Worm (Caenorhabditis elegans): Measurements from ENCODE around the gene srsx-21.

Gene srsx-21

ce11 chrV:9796002-9796401 lies 41.8 kb upstream of the srsx-21 start:
- TF ChIP-seq hrde-1 (tag; optimal IDR thresholded peaks at IDR 0.05; ENCODE audit: borderline replicate concordance) = no peak
- no peak for TF ChIP-seq aptf-2 (GFP tag; conservative IDR thresholded peaks at IDR 0.05)
- TF ChIP-seq F33H1.4 (GFP tag; IDR thresholded peaks at IDR 0.05) = no peak
- no peak for TF ChIP-seq chd-7 (tag; optimal IDR thresholded peaks at IDR 0.05)
- no peak for TF ChIP-seq madf-10 (tag; optimal IDR thresholded peaks at IDR 0.05)
- TF ChIP-seq Y53F4B.3 (GFP tag; IDR thresholded peaks at IDR 0.05) = no peak
- no peak for TF ChIP-seq snpc-1.1 (tag; optimal IDR thresholded peaks at IDR 0.05; ENCODE audit: insufficient read depth)

ce11 chrV:9796562-9796961 lies 41.2 kb upstream of the srsx-21 start, which contains the start of gene F46B6.9:
F46B6.9 (plus strand) TSS chrV:9796862.
- TF ChIP-seq F37B4.10 (GFP tag; IDR thresholded peaks at IDR 0.05) = no peak
- TF ChIP-seq hlh-26 (GFP tag; conservative IDR thresholded peaks at IDR 0.05) = no peak
- TF ChIP-seq xnd-1 (tag; optimal IDR thresholded peaks at IDR 0.05) = no peak
- no peak for TF ChIP-seq rec-8 (tag; optimal IDR thresholded peaks at IDR 0.05)
- no peak for TF ChIP-seq ama-1 (optimal IDR thresholded peaks at IDR 0.05)
- TF ChIP-seq ama-1 (GFP tag; optimal IDR thresholded peaks at IDR 0.05) = no peak
- TF ChIP-seq die-1 (tag; optimal IDR thresholded peaks at IDR 0.05) = no peak
- TF ChIP-seq Y67H2A.10 (GFP tag; conservative IDR thresholded peaks at IDR 0.05) = no peak
- no peak for TF ChIP-seq madf-3 (GFP tag; IDR thresholded peaks at IDR 0.05)
- no peak for TF ChIP-seq chd-7 (tag; optimal IDR thresholded peaks at IDR 0.05)
- TF ChIP-seq pha-4 (tag; optimal IDR thresholded peaks at IDR 0.05) = no peak
- no peak for TF ChIP-seq F49E8.2 (tag; optimal IDR thresholded peaks at IDR 0.05; ENCODE audit: insufficient read depth)
- TF ChIP-seq let-607 (tag; optimal IDR thresholded peaks at IDR 0.05) = no peak
- no peak for TF ChIP-seq tlf-1 (GFP tag; optimal IDR thresholded peaks at IDR 0.05)
- no peak for TF ChIP-seq B0336.3 (GFP tag; IDR thresholded peaks at IDR 0.05)
- no peak for TF ChIP-seq attf-5 (GFP tag; optimal IDR thresholded peaks at IDR 0.05)
- TF ChIP-seq ceh-79 (tag; optimal IDR thresholded peaks at IDR 0.05) = no peak

ce11 chrV:9798212-9798611 lies 39.6 kb upstream of the srsx-21 start:
- TF ChIP-seq let-526 (GFP tag; IDR thresholded peaks at IDR 0.05) = no peak
- TF ChIP-seq F57C9.4 (tag; optimal IDR thresholded peaks at IDR 0.05) = no peak
- no peak for TF ChIP-seq Y53F4B.3 (GFP tag; IDR thresholded peaks at IDR 0.05)
- no peak for TF ChIP-seq dpff-1 (tag; optimal IDR thresholded peaks at IDR 0.05)
- TF ChIP-seq lir-1 (GFP tag; conservative IDR thresholded peaks at IDR 0.05) = no peak
- no peak for TF ChIP-seq rec-8 (tag; optimal IDR thresholded peaks at IDR 0.05)
- no peak for TF ChIP-seq lsy-27 (tag; optimal IDR thresholded peaks at IDR 0.05; ENCODE audit: borderline replicate concordance, insufficient read depth)
- no peak for TF ChIP-seq hrde-1 (tag; optimal IDR thresholded peaks at IDR 0.05; ENCODE audit: borderline replicate concordance)
- no peak for TF ChIP-seq snpc-1.1 (tag; optimal IDR thresholded peaks at IDR 0.05; ENCODE audit: insufficient read depth)
- TF ChIP-seq aptf-2 (GFP tag; conservative IDR thresholded peaks at IDR 0.05) = no peak
- no peak for TF ChIP-seq F57A8.1 (GFP tag; optimal IDR thresholded peaks at IDR 0.05)

- no peak for TF ChIP-seq ceh-40 (GFP tag; IDR thresholded peaks at IDR 0.05)
- no peak for TF ChIP-seq K11D2.4 (GFP tag; IDR thresholded peaks at IDR 0.05)
- TF ChIP-seq egl-18 (GFP tag; IDR thresholded peaks at IDR 0.05) = no peak
- TF ChIP-seq somi-1 (GFP tag; optimal IDR thresholded peaks at IDR 0.05) = no peak
- no peak for TF ChIP-seq aptf-2 (GFP tag; conservative IDR thresholded peaks at IDR 0.05)
- TF ChIP-seq lir-1 (GFP tag; conservative IDR thresholded peaks at IDR 0.05) = no peak
- TF ChIP-seq madf-10 (tag; optimal IDR thresholded peaks at IDR 0.05) = no peak
- no peak for TF ChIP-seq hsf-1 (GFP tag; IDR thresholded peaks at IDR 0.05)
- no peak for TF ChIP-seq gei-17 (GFP tag; optimal IDR thresholded peaks at IDR 0.05)
- TF ChIP-seq tlf-1 (GFP tag; optimal IDR thresholded peaks at IDR 0.05) = no peak
- no peak for TF ChIP-seq egrh-3 (GFP tag; IDR thresholded peaks at IDR 0.05)
- no peak for TF ChIP-seq cebp-1 (GFP tag; IDR thresholded peaks at IDR 0.05)
- TF ChIP-seq cebp-1 (tag; optimal IDR thresholded peaks at IDR 0.05) = no peak
- no peak for TF ChIP-seq attf-5 (GFP tag; optimal IDR thresholded peaks at IDR 0.05)
- TF ChIP-seq sptf-2 (GFP tag; optimal IDR thresholded peaks at IDR 0.05) = no peak
- TF ChIP-seq lin-35 (GFP tag; optimal IDR thresholded peaks at IDR 0.05) = no peak
- no peak for TF ChIP-seq T07F8.4 (tag; optimal IDR thresholded peaks at IDR 0.05)
- no peak for TF ChIP-seq dpff-1 (tag; optimal IDR thresholded peaks at IDR 0.05)
- no peak for TF ChIP-seq Y67H2A.10 (GFP tag; conservative IDR thresholded peaks at IDR 0.05)
Observed at ce11 chrV:9799076-9799475, 38.7 kb upstream of the srsx-21 start, which contains the start of gene F46B6.13. F46B6.13 (minus strand) TSS chrV:9799176.
